Worm (Caenorhabditis elegans): ENCODE measurements around the gene Y55B1AR.4.

The Y55B1AR.4 gene

DNA sequence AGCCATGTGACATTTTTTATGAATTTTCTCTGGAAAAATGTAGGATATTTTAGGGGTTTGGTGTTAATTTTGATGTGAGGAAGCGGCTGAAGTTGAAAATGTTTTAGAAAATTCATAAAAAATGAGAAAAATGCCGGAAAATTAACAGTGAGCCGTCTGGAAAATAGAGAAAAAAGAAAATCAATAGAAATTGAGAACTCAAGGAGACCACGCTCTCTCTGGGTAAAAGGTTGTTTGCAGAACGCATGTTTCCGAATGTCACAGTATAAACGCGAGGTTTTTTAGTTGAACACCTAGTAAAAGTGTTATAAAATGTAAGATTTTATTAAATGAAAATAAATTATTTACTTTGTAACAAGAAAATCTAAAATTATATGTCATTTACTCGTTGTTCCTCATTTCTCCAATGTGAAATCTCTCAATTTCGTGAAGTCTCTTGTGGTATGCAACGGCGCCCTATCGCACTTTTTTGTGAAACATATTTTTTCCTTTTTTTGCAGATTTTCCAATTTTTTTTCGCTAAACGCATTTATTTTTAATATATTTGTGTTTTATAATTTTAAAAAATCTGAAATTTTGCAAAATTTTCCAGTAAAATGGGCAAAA is 35.0 kb upstream of the Y55B1AR.4 start, which contains the start of the genes tag-266 and tag-267:
tag-266 (minus strand) TSS at position 29 of the 606 bp plus-strand sequence.
tag-267 (plus strand) TSS at position 593 of the 606 bp plus-strand sequence.
- TF ChIP-seq ceh-39 (tag; optimal IDR thresholded peaks at IDR 0.05) (peak; percentile 4), lsy-2 (tag; optimal IDR thresholded peaks at IDR 0.05) (peak; percentile 70), sptf-1 (tag; optimal IDR thresholded peaks at IDR 0.05) (peak; percentile 89), bed-3 (GFP tag; optimal IDR thresholded peaks at IDR 0.05) (peak; percentile 64), mab-5 (tag; optimal IDR thresholded peaks at IDR 0.05) (no peak), cnd-1 (tag; optimal IDR thresholded peaks at IDR 0.05) (peak; percentile 65), lin-13 (tag; optimal IDR thresholded peaks at IDR 0.05) (peak; percentile 41), sem-2 (GFP tag; optimal IDR thresholded peaks at IDR 0.05) (peak; percentile 28), ceh-43 (GFP tag; optimal IDR thresholded peaks at IDR 0.05) (no peak), unc-62 (GFP tag; optimal IDR thresholded peaks at IDR 0.05) (no peak), ceh-83 (GFP tag; optimal IDR thresholded peaks at IDR 0.05) (peak; percentile 5), zip-8 (tag; optimal IDR thresholded peaks at IDR 0.05) (no peak), mep-1 (tag; optimal IDR thresholded peaks at IDR 0.05) (peak; percentile 63), M03D4.4 (tag; optimal IDR thresholded peaks at IDR 0.05) (peak; percentile 64), unc-120 (tag; optimal IDR thresholded peaks at IDR 0.05; ENCODE audit: poor library complexity, severe bottlenecking) (peak; percentile 15), drap-1 (GFP tag; optimal IDR thresholded peaks at IDR 0.05) (peak; percentile 61), tbx-8 (GFP tag; optimal IDR thresholded peaks at IDR 0.05) (peak; percentile 65), snpc-4 (tag; optimal IDR thresholded peaks at IDR 0.05) (no peak), ces-1 (GFP tag; optimal IDR thresholded peaks at IDR 0.05) (peak; percentile 63), pha-4 (tag; optimal IDR thresholded peaks at IDR 0.05) (no peak), nhr-237 (tag; optimal IDR thresholded peaks at IDR 0.05) (peak; percentile 79), mls-2 (tag; optimal IDR thresholded peaks at IDR 0.05) (peak; percentile 35)

DNA sequence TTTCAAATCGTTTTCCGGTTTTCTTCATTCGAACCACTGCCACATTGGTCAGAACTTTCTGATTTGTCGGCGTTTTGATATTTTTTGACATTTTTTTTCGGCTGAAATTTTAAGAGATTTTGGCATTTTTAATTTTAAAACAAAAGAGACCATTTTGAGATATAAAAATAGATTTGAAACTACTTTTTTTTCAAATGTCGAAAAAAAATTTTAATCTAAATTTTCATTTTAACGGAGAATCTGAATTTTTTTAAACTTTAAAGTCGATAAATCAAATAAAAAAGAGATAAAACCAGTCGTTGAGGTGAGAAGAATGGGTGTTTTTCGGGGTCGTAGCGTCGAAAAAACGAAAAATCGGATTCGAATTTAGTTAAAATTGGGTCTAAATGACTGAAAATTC is 33.0 kb upstream of the Y55B1AR.4 start, which contains the start of gene sbds-1:
sbds-1 (minus strand) TSS at position 101 of the 400 bp plus-strand sequence.
- no peak for TF ChIP-seq nhr-12 (tag; optimal IDR thresholded peaks at IDR 0.05)
- no peak for TF ChIP-seq ham-2 (GFP tag; optimal IDR thresholded peaks at IDR 0.05)
- no peak for TF ChIP-seq zip-8 (tag; optimal IDR thresholded peaks at IDR 0.05)
- no peak for TF ChIP-seq ces-1 (GFP tag; optimal IDR thresholded peaks at IDR 0.05)
- no peak for TF ChIP-seq nhr-76 (tag; optimal IDR thresholded peaks at IDR 0.05)
- no peak for TF ChIP-seq mab-5 (tag; optimal IDR thresholded peaks at IDR 0.05)
- TF ChIP-seq elt-1 (tag; optimal IDR thresholded peaks at IDR 0.05; ENCODE audit: borderline replicate concordance, insufficient read depth): no peak
- no peak for TF ChIP-seq unc-39 (tag; optimal IDR thresholded peaks at IDR 0.05)
- no peak for TF ChIP-seq ceh-83 (GFP tag; optimal IDR thresholded peaks at IDR 0.05)
- no peak for TF ChIP-seq unc-62 (GFP tag; optimal IDR thresholded peaks at IDR 0.05)
- no peak for TF ChIP-seq lin-32 (GFP tag; optimal IDR thresholded peaks at IDR 0.05)
- no peak for TF ChIP-seq mep-1 (tag; optimal IDR thresholded peaks at IDR 0.05)
- no peak for TF ChIP-seq sptf-1 (tag; optimal IDR thresholded peaks at IDR 0.05)
- TF ChIP-seq lin-13 (tag; optimal IDR thresholded peaks at IDR 0.05): no peak

DNA sequence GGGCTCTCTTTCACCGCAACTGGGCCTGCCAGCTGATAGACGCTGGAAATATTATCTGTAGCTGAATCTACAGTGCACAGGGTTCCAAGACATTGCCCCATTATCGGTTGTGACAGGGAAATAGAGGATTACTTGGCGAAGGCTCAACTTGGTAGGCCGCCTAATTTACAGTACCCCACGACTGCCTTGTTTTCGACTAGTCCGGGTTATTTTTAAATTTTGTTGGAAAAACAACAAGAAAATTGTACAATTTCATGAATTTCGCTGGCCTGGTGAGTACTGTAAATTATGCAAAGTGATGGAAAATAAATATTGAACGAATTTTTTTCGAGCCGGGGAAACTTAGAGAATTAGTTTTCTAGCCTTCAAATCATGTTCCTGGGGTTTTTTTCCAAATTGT is 30.8 kb upstream of the Y55B1AR.4 start, which contains the start of gene T19C3.7:
T19C3.7 (minus strand) TSS at position 101 of the 400 bp plus-strand sequence.
- TF ChIP-seq snpc-4 (tag; optimal IDR thresholded peaks at IDR 0.05): no peak
- no peak for TF ChIP-seq lin-32 (GFP tag; optimal IDR thresholded peaks at IDR 0.05)
- no peak for TF ChIP-seq mls-2 (tag; optimal IDR thresholded peaks at IDR 0.05)
- TF ChIP-seq sem-2 (GFP tag; optimal IDR thresholded peaks at IDR 0.05): no peak
- no peak for TF ChIP-seq elt-3 (tag; optimal IDR thresholded peaks at IDR 0.05)
- TF ChIP-seq unc-62 (GFP tag; optimal IDR thresholded peaks at IDR 0.05): no peak
- TF ChIP-seq mab-5 (tag; optimal IDR thresholded peaks at IDR 0.05): no peak
- no peak for TF ChIP-seq nhr-12 (tag; optimal IDR thresholded peaks at IDR 0.05)

DNA sequence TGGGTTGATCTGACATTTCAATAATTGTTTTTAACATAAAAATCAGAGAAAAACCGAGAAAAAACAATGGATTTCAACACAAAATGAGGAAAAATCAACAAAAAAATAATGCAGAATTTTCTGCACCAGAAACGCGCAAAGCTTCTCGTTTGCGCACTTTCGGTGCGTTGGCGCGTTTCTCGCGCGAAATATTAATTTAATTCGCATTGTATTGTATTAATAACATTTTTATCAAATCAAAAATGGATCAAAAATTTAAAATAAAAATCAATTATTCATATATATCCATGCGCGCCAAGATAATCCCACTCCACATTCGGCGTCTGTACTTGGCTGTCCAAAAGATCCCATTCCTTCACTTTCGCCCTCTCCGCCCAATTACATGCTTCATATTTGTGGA is 29.3 kb upstream of the Y55B1AR.4 start, which contains the start of gene fem-2:
fem-2 (minus strand) TSS at position 9 of the 400 bp plus-strand sequence.
- TF ChIP-seq bed-3 (GFP tag; optimal IDR thresholded peaks at IDR 0.05) (no peak), ces-1 (GFP tag; optimal IDR thresholded peaks at IDR 0.05) (peak; percentile 83)

DNA sequence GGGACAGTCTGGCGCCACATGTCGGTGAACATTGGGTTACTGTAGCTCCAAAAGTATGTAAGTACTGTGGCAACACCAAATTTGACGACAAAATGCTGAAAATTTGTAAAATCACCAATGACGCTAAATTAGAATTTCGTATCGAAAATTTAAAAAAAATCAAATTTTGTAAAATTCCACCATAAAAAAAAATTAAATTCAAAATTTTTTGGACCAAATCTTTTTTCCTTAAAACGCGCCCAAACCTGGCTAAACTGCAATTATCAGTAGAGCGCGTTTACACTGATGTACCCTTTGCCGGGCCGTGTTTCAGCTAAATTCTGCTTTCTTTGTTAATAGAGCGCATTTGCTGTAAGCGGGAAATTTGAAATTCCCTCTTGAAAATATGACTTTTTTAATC is 26.1 kb upstream of the Y55B1AR.4 start, which contains the start of gene T19C3.6:
T19C3.6 (minus strand) TSS at position 101 of the 400 bp plus-strand sequence.
- TF ChIP-seq mep-1 (tag; optimal IDR thresholded peaks at IDR 0.05) (no peak), drap-1 (GFP tag; optimal IDR thresholded peaks at IDR 0.05) (no peak), tbx-8 (GFP tag; optimal IDR thresholded peaks at IDR 0.05) (no peak), mls-2 (tag; optimal IDR thresholded peaks at IDR 0.05) (no peak), lsy-2 (tag; optimal IDR thresholded peaks at IDR 0.05) (no peak), nhr-2 (tag; optimal IDR thresholded peaks at IDR 0.05) (no peak), ceh-83 (GFP tag; optimal IDR thresholded peaks at IDR 0.05) (no peak), sem-2 (GFP tag; optimal IDR thresholded peaks at IDR 0.05) (no peak), ztf-11 (tag; optimal IDR thresholded peaks at IDR 0.05) (no peak), zip-8 (tag; optimal IDR thresholded peaks at IDR 0.05) (no peak), nhr-12 (tag; optimal IDR thresholded peaks at IDR 0.05) (no peak), nhr-76 (tag; optimal IDR thresholded peaks at IDR 0.05) (no peak), unc-62 (GFP tag; optimal IDR thresholded peaks at IDR 0.05) (no peak), ceh-43 (GFP tag; optimal IDR thresholded peaks at IDR 0.05) (no peak)

Data from whole organism, mixed stage, embryonic.